Worm (Caenorhabditis elegans) whole organism, early embryonic: ENCODE measurements around the gene dop-5.

Experiments
- F13C5.2 ChIP-seq: sonication (generic microtip); optimal IDR thresholded peaks from 2 replicates; lab custom pipeline; 2017; ENCODE audit warnings: mild to moderate bottlenecking, missing genetic modification characterization, inconsistent platforms, missing compliant biosample characterization
- aly-1 ChIP-seq: sonication (generic microtip); optimal IDR thresholded peaks from 2 replicates; lab custom pipeline; 2016; ENCODE audit warnings: missing genetic modification characterization, missing compliant biosample characterization
- tbx-37 ChIP-seq: fragments of 200-800 bp; sonication (Bioruptor generic); conservative IDR thresholded peaks from 2 replicates; pipeline ENCODE4 v1.3.6; 2022; ENCODE audit warnings: missing genetic modification reagents, missing genetic modification characterization, missing compliant biosample characterization

DNA sequence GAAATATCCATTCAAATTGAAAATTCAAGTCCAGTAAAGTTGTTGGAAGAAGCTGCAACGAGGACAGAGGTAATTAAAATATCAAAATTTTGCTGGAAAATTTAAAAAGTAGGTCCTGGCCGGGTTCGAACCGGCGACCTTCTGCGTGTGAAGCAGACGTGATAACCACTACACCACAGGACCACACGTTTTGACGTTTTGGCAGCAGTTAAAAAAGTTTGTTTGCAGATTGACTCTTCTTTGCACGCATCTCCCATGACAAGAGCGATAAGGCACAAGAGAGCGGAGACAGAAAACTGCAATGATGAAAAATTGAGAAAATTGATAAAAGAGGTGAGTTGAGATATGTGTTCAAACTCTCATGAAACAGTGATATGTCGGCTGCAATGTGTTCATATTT is 46.1 kb upstream of the dop-5 start:
- TF ChIP-seq aly-1 (tag; lab: Kevin White, UChicago): no peak
- TF ChIP-seq tbx-37 (GFP tag; lab: Robert Waterston, UW): no peak
- no peak for TF ChIP-seq F13C5.2 (tag; lab: Kevin White, UChicago)
